Worm (Caenorhabditis elegans): ENCODE results near the gene B0244.15.

The B0244.15 gene

DNA sequence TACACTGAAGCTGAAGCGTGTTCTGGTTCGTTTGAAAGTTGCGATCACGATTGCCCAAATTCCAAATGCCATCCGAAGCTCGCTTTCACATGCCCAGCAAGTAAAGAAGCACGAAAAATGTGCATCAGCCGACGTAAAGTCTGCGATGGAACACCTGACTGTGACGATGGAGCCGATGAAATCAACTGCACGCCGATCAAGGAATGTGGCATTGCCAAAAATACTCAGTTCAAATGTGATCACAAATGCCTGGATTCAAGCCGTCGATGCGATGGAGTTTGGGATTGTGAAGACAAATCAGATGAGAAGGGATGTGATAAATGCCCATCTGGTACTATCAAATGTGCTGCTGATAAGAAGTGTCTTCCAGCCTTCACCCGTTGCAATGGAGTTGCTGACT is 13.8 kb upstream of the B0244.15 start:
- TF ChIP-seq blmp-1 (tag; optimal IDR thresholded peaks at IDR 0.05; ENCODE audit: insufficient read depth) (no peak), ztf-1 (GFP tag; conservative IDR thresholded peaks at IDR 0.05) (no peak), unc-39 (tag; optimal IDR thresholded peaks at IDR 0.05) (no peak), dmd-4 (tag; optimal IDR thresholded peaks at IDR 0.05) (no peak), nhr-25 (tag; optimal IDR thresholded peaks at IDR 0.05) (no peak), skn-1 (tag; optimal IDR thresholded peaks at IDR 0.05) (no peak), elt-3 (tag; optimal IDR thresholded peaks at IDR 0.05) (no peak), ama-1 (optimal IDR thresholded peaks at IDR 0.05) (no peak), lin-11 (tag; optimal IDR thresholded peaks at IDR 0.05) (no peak), sma-3 (GFP tag; optimal IDR thresholded peaks at IDR 0.05) (no peak), sem-4 (tag; optimal IDR thresholded peaks at IDR 0.05) (no peak), elt-1 (tag; optimal IDR thresholded peaks at IDR 0.05) (no peak), ceh-82 (tag; optimal IDR thresholded peaks at IDR 0.05) (no peak), ceh-16 (tag; optimal IDR thresholded peaks at IDR 0.05) (no peak)

ce11 chrIII:5730041-5730440 is 13.1 kb upstream of the B0244.15 start:
- no peak for TF ChIP-seq mdl-1 (tag; optimal IDR thresholded peaks at IDR 0.05)
- TF ChIP-seq R02D3.7 (tag; optimal IDR thresholded peaks at IDR 0.05) = no peak
- no peak for TF ChIP-seq lsy-2 (tag; optimal IDR thresholded peaks at IDR 0.05)
- no peak for TF ChIP-seq aly-2 (tag; optimal IDR thresholded peaks at IDR 0.05)
- TF ChIP-seq sma-3 (GFP tag; optimal IDR thresholded peaks at IDR 0.05) = no peak
- TF ChIP-seq mab-5 (tag; optimal IDR thresholded peaks at IDR 0.05) = no peak
- no peak for TF ChIP-seq nhr-25 (tag; optimal IDR thresholded peaks at IDR 0.05)
- TF ChIP-seq sma-9 (GFP tag; optimal IDR thresholded peaks at IDR 0.05) = no peak
- no peak for TF ChIP-seq sma-9 (tag; optimal IDR thresholded peaks at IDR 0.05)

DNA sequence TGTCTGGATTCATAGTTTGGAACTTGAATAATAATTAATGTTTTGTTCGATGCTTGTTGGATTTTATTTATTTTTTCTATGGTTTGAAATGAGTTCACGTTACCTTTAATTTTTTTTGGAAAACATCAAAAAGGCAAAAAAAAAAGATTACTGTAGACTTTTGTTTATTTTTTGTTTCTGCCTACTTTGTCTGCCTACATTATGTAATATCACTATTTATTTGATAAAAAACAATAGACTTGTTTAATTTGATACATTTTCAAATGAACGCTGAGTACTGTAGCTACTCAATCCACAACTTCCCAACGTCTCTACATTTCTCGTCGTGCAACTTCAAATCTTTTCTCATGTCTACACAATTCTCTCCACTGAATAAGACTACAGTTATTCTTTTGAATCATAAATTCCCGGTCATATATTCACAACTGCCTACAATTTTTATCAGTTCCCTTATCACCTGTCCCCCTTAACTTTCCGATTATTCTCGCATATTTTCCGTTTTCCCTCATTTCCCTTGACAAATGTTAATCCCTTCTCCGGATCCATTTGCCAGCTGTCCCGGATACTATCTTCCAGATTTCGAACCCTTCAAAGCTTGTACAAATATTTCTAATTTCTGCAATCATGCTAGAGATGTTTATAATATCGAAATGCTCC is 12.1 kb upstream of the B0244.15 start, which contains the start of the genes B0244.9 and B0244.7:
Gene B0244.9, minus strand, starts transcription at position 51 of the 657 bp plus-strand sequence.
Gene B0244.7, plus strand, starts transcription at position 522 of the 657 bp plus-strand sequence.
- TF ChIP-seq egl-27 (tag; optimal IDR thresholded peaks at IDR 0.05) (no peak), nhr-12 (tag; optimal IDR thresholded peaks at IDR 0.05) (no peak), lin-11 (tag; optimal IDR thresholded peaks at IDR 0.05) (no peak), fos-1 (tag; optimal IDR thresholded peaks at IDR 0.05) (peak; percentile 83), unc-55 (GFP tag; optimal IDR thresholded peaks at IDR 0.05) (no peak)

DNA sequence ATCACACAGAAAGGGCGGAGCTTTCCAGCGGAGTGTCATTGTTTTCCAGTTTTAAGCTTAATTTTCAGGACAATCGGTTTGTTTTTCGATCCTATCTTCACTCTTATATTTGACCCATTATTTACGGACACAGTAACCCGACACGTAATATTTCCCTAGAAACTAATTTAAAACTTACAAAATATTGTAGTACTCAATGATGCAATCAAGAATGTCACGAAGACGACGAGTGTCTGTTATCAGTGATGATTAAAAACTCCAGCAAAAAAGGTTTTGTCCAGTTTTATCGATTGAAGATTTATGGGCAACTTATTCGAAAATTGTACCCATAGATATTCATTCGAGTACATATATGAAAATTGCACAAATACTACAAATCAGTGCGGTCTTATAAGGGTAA is 10.3 kb upstream of the B0244.15 start, which contains the start of gene B0244.17:
Gene B0244.17, plus strand, starts transcription at position 301 of the 400 bp plus-strand sequence.
- TF ChIP-seq mbf-1 (tag; optimal IDR thresholded peaks at IDR 0.05) (no peak), lin-13 (GFP tag; optimal IDR thresholded peaks at IDR 0.05) (no peak), fos-1 (tag; optimal IDR thresholded peaks at IDR 0.05) (peak; percentile 73)

DNA sequence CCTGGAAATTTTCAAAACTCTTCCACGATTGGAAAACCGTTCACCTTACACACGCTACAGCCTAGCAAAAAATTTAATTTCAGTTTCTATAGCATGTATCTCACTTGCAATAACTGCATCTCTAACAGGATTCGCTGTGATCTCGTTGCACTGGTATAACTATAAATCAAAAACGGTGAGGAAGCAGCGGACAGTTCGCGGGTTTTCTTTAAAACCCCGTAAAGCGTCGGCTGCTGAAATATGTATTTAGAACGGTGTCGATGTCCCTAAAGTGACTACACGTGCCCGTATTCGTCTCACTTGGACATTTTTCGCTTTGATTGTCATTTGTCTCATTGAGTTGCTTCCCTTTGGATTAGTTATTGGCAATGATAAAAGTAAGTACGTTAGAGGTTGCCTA is 8.9 kb upstream of the B0244.15 start:
- TF ChIP-seq ztf-11 (tag; optimal IDR thresholded peaks at IDR 0.05) (no peak), skn-1 (tag; optimal IDR thresholded peaks at IDR 0.05) (no peak), gmeb-1 (tag; optimal IDR thresholded peaks at IDR 0.05) (no peak), F13H6.1 (tag; optimal IDR thresholded peaks at IDR 0.05) (no peak), fos-1 (tag; optimal IDR thresholded peaks at IDR 0.05) (no peak), sem-4 (tag; optimal IDR thresholded peaks at IDR 0.05) (no peak), nhr-25 (tag; optimal IDR thresholded peaks at IDR 0.05) (no peak), sma-9 (GFP tag; optimal IDR thresholded peaks at IDR 0.05) (no peak), sma-9 (tag; optimal IDR thresholded peaks at IDR 0.05) (no peak), C34F6.9 (tag; optimal IDR thresholded peaks at IDR 0.05) (no peak), zag-1 (tag; optimal IDR thresholded peaks at IDR 0.05) (no peak), mbf-1 (tag; optimal IDR thresholded peaks at IDR 0.05) (no peak), peb-1 (tag; optimal IDR thresholded peaks at IDR 0.05) (no peak), sma-3 (GFP tag; optimal IDR thresholded peaks at IDR 0.05) (no peak), egl-27 (tag; optimal IDR thresholded peaks at IDR 0.05) (no peak), ztf-4 (tag; optimal IDR thresholded peaks at IDR 0.05) (no peak), aly-2 (tag; optimal IDR thresholded peaks at IDR 0.05) (no peak), unc-39 (tag; optimal IDR thresholded peaks at IDR 0.05) (no peak), nhr-129 (tag; optimal IDR thresholded peaks at IDR 0.05) (no peak), nhr-237 (tag; optimal IDR thresholded peaks at IDR 0.05) (no peak), lsy-2 (tag; optimal IDR thresholded peaks at IDR 0.05) (no peak)
